Fruit fly (Drosophila melanogaster) whole organism, wandering third instar larva: Measurements from ENCODE around the gene CdGAPr.

Experiments
- Hnf4 ChIP-seq: fragments of 200-800 bp; sonication (Bioruptor generic); optimal IDR thresholded peaks from 2 replicates; lab custom pipeline; 2016; ENCODE audit warnings: missing biosample characterization, mild to moderate bottlenecking, missing genetic modification characterization
- ey ChIP-seq: fragments of 200-800 bp; sonication (Bioruptor generic); optimal IDR thresholded peaks from 2 replicates; lab custom pipeline; 2016; ENCODE audit warnings: missing biosample characterization, missing genetic modification characterization
- lola ChIP-seq: fragments of >200 bp; optimal IDR thresholded peaks from 2 replicates; lab custom pipeline; 2017; ENCODE audit warnings: missing biosample characterization, missing genetic modification characterization
- psq ChIP-seq: fragments of 200-800 bp; sonication (Bioruptor generic); optimal IDR thresholded peaks from 3 replicates; lab custom pipeline; 2017; ENCODE audit warnings: missing biosample characterization, mild to moderate bottlenecking, missing genetic modification characterization, moderate library complexity

dm6 chr2L:19755015-19755414 lies 36.7 kb downstream of the CdGAPr start:
- TF ChIP-seq psq (GFP tag; lab: Kevin White, UChicago) = no peak
- no peak for TF ChIP-seq Hnf4 (GFP tag; lab: Kevin White, UChicago)
- no peak for TF ChIP-seq lola (GFP tag; lab: Kevin White, UChicago)
- no peak for TF ChIP-seq ey (GFP tag; lab: Kevin White, UChicago)
